Worm (Caenorhabditis elegans) whole organism, L4/young adult: ENCODE measurements around the gene tpan-1.

ENCODE experiments used
- W03F9.2 ChIP-seq: fragments of 150-350 bp; optimal IDR thresholded peaks from 2 replicates; lab custom pipeline; 2014; ENCODE audit warnings: missing biosample characterization, missing genetic modification characterization
- dao-5 ChIP-seq: sonication (generic microtip); optimal IDR thresholded peaks from 2 replicates; lab custom pipeline; 2016; ENCODE audit warnings: missing genotype, missing genetic modification characterization, moderate library complexity, missing compliant biosample characterization
- him-1 ChIP-seq: sonication (generic microtip); optimal IDR thresholded peaks from 2 replicates; lab custom pipeline; 2016; ENCODE audit warnings: missing genotype, missing genetic modification reagents, missing genetic modification characterization, missing compliant biosample characterization

Gene tpan-1

ce11 chrV:20824962-20825609 lies 35.8 kb downstream of the tpan-1 start, which contains the start of the genes gcy-22 and grl-14:
TSS of gene gcy-22 (minus strand) at chrV:20825062.
TSS of gene grl-14 (plus strand) at chrV:20825559.
- TF ChIP-seq dao-5 = no peak
- no peak for TF ChIP-seq W03F9.2 (tag; lab: Kevin White, UChicago)
- no peak for TF ChIP-seq him-1

ce11 chrV:20826618-20827017 lies 37.3 kb downstream of the tpan-1 start:
- TF ChIP-seq dao-5 = no peak
- TF ChIP-seq W03F9.2 (tag; lab: Kevin White, UChicago) = no peak
- no peak for TF ChIP-seq him-1

- TF ChIP-seq dao-5 (no peak), him-1 (peak; percentile 40)
These were observed 39.5 kb downstream of the tpan-1 start, which contains the start of gene sbt-1 for ce11 chrV:20828820-20829219. TSS of gene sbt-1 (minus strand) at chrV:20828881.

- TF ChIP-seq him-1 = no peak
These were observed 40.2 kb downstream of the tpan-1 start, which contains the start of gene num-1 for ce11 chrV:20829511-20829910. TSS of gene num-1 (plus strand) at chrV:20829811.

DNA sequence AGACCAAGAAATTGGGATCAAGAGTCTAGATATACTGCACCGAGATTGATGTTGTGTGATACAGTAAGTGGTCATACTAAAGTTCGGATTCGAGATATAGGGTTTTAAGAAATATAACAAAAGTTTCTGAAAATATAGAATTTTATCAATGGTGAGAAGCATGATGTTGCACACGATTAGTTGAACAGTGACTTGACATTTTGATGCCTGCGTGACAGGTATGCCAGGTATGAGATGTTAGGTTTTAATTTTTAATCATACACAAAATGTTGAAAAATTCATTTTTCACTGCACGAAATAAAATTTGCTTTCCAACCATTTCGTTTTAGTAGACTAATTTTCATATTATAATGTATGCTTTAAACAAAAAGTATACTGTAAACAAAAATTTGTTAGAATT lies 41.1 kb downstream of the tpan-1 start:
- TF ChIP-seq him-1 (no peak), dao-5 (no peak), W03F9.2 (tag; lab: Kevin White, UChicago) (no peak)

DNA sequence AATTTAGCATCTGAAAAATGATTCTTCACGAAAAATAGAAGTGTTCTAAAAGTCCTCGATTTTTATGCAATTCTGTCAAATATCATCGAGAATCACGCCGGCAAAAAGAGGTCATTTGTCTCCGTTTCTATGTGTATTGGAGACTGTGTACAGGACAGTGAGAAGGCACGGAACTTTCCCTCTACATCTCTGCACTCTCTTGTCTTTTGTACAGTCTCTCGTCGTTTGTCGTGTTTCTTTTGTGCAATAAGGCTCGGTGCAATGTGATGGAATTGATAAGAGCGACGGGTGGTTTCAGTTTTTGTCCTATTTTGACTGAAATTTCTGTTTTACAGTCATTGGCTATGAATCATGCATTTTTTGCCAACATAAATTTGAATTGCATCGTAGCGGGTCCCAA lies 42.6 kb downstream of the tpan-1 start:
- TF ChIP-seq dao-5 = no peak
- TF ChIP-seq him-1 = no peak
- no peak for TF ChIP-seq W03F9.2 (tag; lab: Kevin White, UChicago)

ce11 chrV:20832554-20832963 lies 43.3 kb downstream of the tpan-1 start:
- no peak for TF ChIP-seq W03F9.2 (tag; lab: Kevin White, UChicago)
- TF ChIP-seq dao-5 = no peak
- TF ChIP-seq him-1 = no peak

ce11 chrV:20837765-20838164 lies 48.5 kb downstream of the tpan-1 start, which contains the start of gene mrps-12:
TSS of gene mrps-12 (plus strand) at chrV:20838080.
- TF ChIP-seq him-1 (no peak), W03F9.2 (tag; lab: Kevin White, UChicago) (no peak), dao-5 (no peak)

- TF ChIP-seq him-1 = no peak
- TF ChIP-seq W03F9.2 (tag; lab: Kevin White, UChicago) = no peak
- TF ChIP-seq dao-5 = no peak
These were observed 49.3 kb downstream of the tpan-1 start, which contains the start of gene exos-7 for ce11 chrV:20838565-20838964. TSS of gene exos-7 (plus strand) at chrV:20838865.
